Worm (Caenorhabditis elegans) whole organism, late embryonic: ENCODE results near the gene anat-1.

ENCODE experiments used
- F13H6.1 ChIP-seq: sonication (generic microtip); optimal IDR thresholded peaks from 2 replicates; lab custom pipeline; 2016; ENCODE audit warnings: missing genetic modification characterization, missing compliant biosample characterization
- ama-1 ChIP-seq: fragments of 150-350 bp; optimal IDR thresholded peaks from 2 replicates; lab custom pipeline; 2014
- ceh-48 ChIP-seq: sonication (generic microtip); optimal IDR thresholded peaks from 2 replicates; lab custom pipeline; 2016; ENCODE audit warnings: missing genetic modification characterization, inconsistent platforms, missing compliant biosample characterization
- che-1 ChIP-seq: sonication (generic microtip); optimal IDR thresholded peaks from 2 replicates; lab custom pipeline; 2016; ENCODE audit warnings: mild to moderate bottlenecking, missing genetic modification characterization, missing compliant biosample characterization
- dmd-4 ChIP-seq: sonication (generic microtip); optimal IDR thresholded peaks from 2 replicates; lab custom pipeline; 2016; ENCODE audit warnings: borderline replicate concordance, missing genetic modification characterization, missing compliant biosample characterization
- fkh-10 ChIP-seq: fragments of 150-350 bp; optimal IDR thresholded peaks from 2 replicates; lab custom pipeline; 2014; ENCODE audit warnings: missing biosample characterization, missing genetic modification reagents, missing genetic modification characterization
- hlh-6 ChIP-seq: sonication (generic microtip); optimal IDR thresholded peaks from 2 replicates; lab custom pipeline; 2016; ENCODE audit warnings: missing genotype, missing genetic modification characterization, missing compliant biosample characterization
- nhr-11 ChIP-seq: fragments of 150-350 bp; optimal IDR thresholded peaks from 2 replicates; lab custom pipeline; 2014; ENCODE audit warnings: missing biosample characterization, missing genetic modification characterization
- pros-1 ChIP-seq: fragments of 150-350 bp; optimal IDR thresholded peaks from 2 replicates; lab custom pipeline; 2014; ENCODE audit warnings: missing biosample characterization, missing genetic modification reagents, missing genetic modification characterization

- TF ChIP-seq nhr-11 (no peak), ceh-48 (tag; lab: Kevin White, UChicago) (no peak), dmd-4 (tag; lab: Kevin White, UChicago) (no peak), hlh-6 (tag; lab: Kevin White, UChicago) (no peak), ama-1 (lab: Kevin White, UChicago) (no peak), fkh-10 (no peak), pros-1 (tag; lab: Kevin White, UChicago) (no peak), F13H6.1 (tag; lab: Kevin White, UChicago) (no peak), che-1 (tag; lab: Kevin White, UChicago) (no peak)
These were observed 20.5 kb upstream of the anat-1 start for ce11 chrIV:6750117-6750516.
